Worm (Caenorhabditis elegans): ENCODE data around the gene srsx-39.
"Not testable (repeated sequence)": the region's sequence is repeated elsewhere in the genome, so short reads cannot be mapped to it uniquely, and the experiment has no call there.

The srsx-39 gene

ce11 chrV:15276915-15277314, 20.3 kb upstream of the srsx-39 start, which contains the start of gene srw-17:
Gene srw-17, minus strand, starts transcription at chrV:15277015.
- TF ChIP-seq med-1 (GFP tag; optimal IDR thresholded peaks at IDR 0.05; ENCODE audit: insufficient read depth) (no peak), flt-1 (GFP tag; IDR thresholded peaks at IDR 0.05) (no peak), T22C8.4 (GFP tag; IDR thresholded peaks at IDR 0.05) (no peak), ztf-29 (GFP tag; IDR thresholded peaks at IDR 0.05) (no peak), ref-1 (GFP tag; conservative IDR thresholded peaks at IDR 0.05) (no peak), tab-1 (GFP tag; IDR thresholded peaks at IDR 0.05) (no peak), klf-2 (GFP tag; conservative IDR thresholded peaks at IDR 0.05) (no peak), cog-1 (tag; optimal IDR thresholded peaks at IDR 0.05) (no peak), ztf-23 (GFP tag; IDR thresholded peaks at IDR 0.05) (no peak)

ce11 chrV:15274757-15275156, 18.2 kb upstream of the srsx-39 start, which contains the start of gene srw-16:
Gene srw-16, minus strand, starts transcription at chrV:15274857.
- no peak for TF ChIP-seq ref-1 (GFP tag; conservative IDR thresholded peaks at IDR 0.05)

- no peak for TF ChIP-seq cog-1 (tag; optimal IDR thresholded peaks at IDR 0.05)
- no peak for TF ChIP-seq tab-1 (GFP tag; IDR thresholded peaks at IDR 0.05)
- no peak for TF ChIP-seq med-1 (GFP tag; optimal IDR thresholded peaks at IDR 0.05; ENCODE audit: insufficient read depth)
- no peak for TF ChIP-seq klf-2 (GFP tag; conservative IDR thresholded peaks at IDR 0.05)
- no peak for TF ChIP-seq flt-1 (GFP tag; IDR thresholded peaks at IDR 0.05)
- TF ChIP-seq ref-1 (GFP tag; conservative IDR thresholded peaks at IDR 0.05), result no peak
- TF ChIP-seq T22C8.4 (GFP tag; IDR thresholded peaks at IDR 0.05), result no peak
- no peak for TF ChIP-seq ztf-29 (GFP tag; IDR thresholded peaks at IDR 0.05)
- no peak for TF ChIP-seq ztf-23 (GFP tag; IDR thresholded peaks at IDR 0.05)
Measured at ce11 chrV:15272263-15272662, 15.7 kb upstream of the srsx-39 start, which contains the start of gene T10H4.4. Gene T10H4.4, minus strand, starts transcription at chrV:15272363.

ce11 chrV:15268302-15268701, 11.7 kb upstream of the srsx-39 start, which contains the start of gene srw-22:
Gene srw-22, plus strand, starts transcription at chrV:15268602.
- TF ChIP-seq med-1 (GFP tag; optimal IDR thresholded peaks at IDR 0.05; ENCODE audit: insufficient read depth) (no peak), tab-1 (GFP tag; IDR thresholded peaks at IDR 0.05) (no peak)

- no peak for TF ChIP-seq T22C8.4 (GFP tag; IDR thresholded peaks at IDR 0.05)
- no peak for TF ChIP-seq ztf-23 (GFP tag; IDR thresholded peaks at IDR 0.05)
- no peak for TF ChIP-seq flt-1 (GFP tag; IDR thresholded peaks at IDR 0.05)
- no peak for TF ChIP-seq med-1 (GFP tag; optimal IDR thresholded peaks at IDR 0.05; ENCODE audit: insufficient read depth)
Measured at ce11 chrV:15267405-15267804, 10.8 kb upstream of the srsx-39 start, which contains the start of gene T10H4.13. Gene T10H4.13, minus strand, starts transcription at chrV:15267505.

- TF ChIP-seq tab-1 (GFP tag; IDR thresholded peaks at IDR 0.05) (no peak), ztf-29 (GFP tag; IDR thresholded peaks at IDR 0.05) (no peak), ref-1 (GFP tag; conservative IDR thresholded peaks at IDR 0.05) (no peak), cog-1 (tag; optimal IDR thresholded peaks at IDR 0.05) (no peak), flt-1 (GFP tag; IDR thresholded peaks at IDR 0.05) (no peak), T22C8.4 (GFP tag; IDR thresholded peaks at IDR 0.05) (no peak), med-1 (GFP tag; optimal IDR thresholded peaks at IDR 0.05; ENCODE audit: insufficient read depth) (no peak), ztf-23 (GFP tag; IDR thresholded peaks at IDR 0.05) (no peak), klf-2 (GFP tag; conservative IDR thresholded peaks at IDR 0.05) (no peak)
Measured at ce11 chrV:15265814-15266213, 9.2 kb upstream of the srsx-39 start, which contains the start of gene M01B2.13. Gene M01B2.13, minus strand, starts transcription at chrV:15265914.

- TF ChIP-seq flt-1 (GFP tag; IDR thresholded peaks at IDR 0.05), result no peak
- TF ChIP-seq ref-1 (GFP tag; conservative IDR thresholded peaks at IDR 0.05), result no peak
- TF ChIP-seq tab-1 (GFP tag; IDR thresholded peaks at IDR 0.05), result no peak
- TF ChIP-seq med-1 (GFP tag; optimal IDR thresholded peaks at IDR 0.05; ENCODE audit: insufficient read depth), result no peak
- TF ChIP-seq ztf-29 (GFP tag; IDR thresholded peaks at IDR 0.05), result no peak
- no peak for TF ChIP-seq cog-1 (tag; optimal IDR thresholded peaks at IDR 0.05)
- TF ChIP-seq T22C8.4 (GFP tag; IDR thresholded peaks at IDR 0.05), result no peak
- TF ChIP-seq klf-2 (GFP tag; conservative IDR thresholded peaks at IDR 0.05), result no peak
- no peak for TF ChIP-seq ztf-23 (GFP tag; IDR thresholded peaks at IDR 0.05)
Measured at ce11 chrV:15264131-15264530, 7.6 kb upstream of the srsx-39 start, which contains the start of gene M01B2.12. Gene M01B2.12, minus strand, starts transcription at chrV:15264231.

ce11 chrV:15262336-15262735, 5.8 kb upstream of the srsx-39 start, which contains the start of gene M01B2.10:
Gene M01B2.10, minus strand, starts transcription at chrV:15262436.
- TF ChIP-seq flt-1 (GFP tag; IDR thresholded peaks at IDR 0.05); med-1 (GFP tag; optimal IDR thresholded peaks at IDR 0.05; ENCODE audit: insufficient read depth); ref-1 (GFP tag; conservative IDR thresholded peaks at IDR 0.05): not testable (repeated sequence)

ce11 chrV:15259904-15260303, 3.3 kb upstream of the srsx-39 start, which contains the start of gene M01B2.8:
Gene M01B2.8, plus strand, starts transcription at chrV:15260204.
- TF ChIP-seq ztf-29 (GFP tag; IDR thresholded peaks at IDR 0.05) (no peak), ref-1 (GFP tag; conservative IDR thresholded peaks at IDR 0.05) (no peak), T22C8.4 (GFP tag; IDR thresholded peaks at IDR 0.05) (no peak), klf-2 (GFP tag; conservative IDR thresholded peaks at IDR 0.05) (no peak), flt-1 (GFP tag; IDR thresholded peaks at IDR 0.05) (no peak), cog-1 (tag; optimal IDR thresholded peaks at IDR 0.05) (no peak), tab-1 (GFP tag; IDR thresholded peaks at IDR 0.05) (no peak), ztf-23 (GFP tag; IDR thresholded peaks at IDR 0.05) (no peak), med-1 (GFP tag; optimal IDR thresholded peaks at IDR 0.05; ENCODE audit: insufficient read depth) (no peak)

- no peak for TF ChIP-seq tab-1 (GFP tag; IDR thresholded peaks at IDR 0.05)
- TF ChIP-seq cog-1 (tag; optimal IDR thresholded peaks at IDR 0.05), result no peak
- no peak for TF ChIP-seq ztf-29 (GFP tag; IDR thresholded peaks at IDR 0.05)
- no peak for TF ChIP-seq flt-1 (GFP tag; IDR thresholded peaks at IDR 0.05)
- no peak for TF ChIP-seq klf-2 (GFP tag; conservative IDR thresholded peaks at IDR 0.05)
- TF ChIP-seq ref-1 (GFP tag; conservative IDR thresholded peaks at IDR 0.05), result no peak
- no peak for TF ChIP-seq ztf-23 (GFP tag; IDR thresholded peaks at IDR 0.05)
- no peak for TF ChIP-seq T22C8.4 (GFP tag; IDR thresholded peaks at IDR 0.05)
- no peak for TF ChIP-seq med-1 (GFP tag; optimal IDR thresholded peaks at IDR 0.05; ENCODE audit: insufficient read depth)
Measured at ce11 chrV:15259049-15259448, 2.5 kb upstream of the srsx-39 start, which contains the start of gene srsx-37. Gene srsx-37, minus strand, starts transcription at chrV:15259149.
